Worm (Caenorhabditis elegans): Measurements from ENCODE around the gene C47G2.3.
A peak's percentile ranks its signal among the peaks of the same experiment; 100 is the strongest.

Gene C47G2.3

ce11 chrII:11246506-11246905 lies 43.5 kb downstream of the C47G2.3 start:
- TF ChIP-seq blmp-1 (tag; optimal IDR thresholded peaks at IDR 0.05) (peak; percentile 73), zip-8 (tag; optimal IDR thresholded peaks at IDR 0.05) (no peak), ztf-11 (tag; optimal IDR thresholded peaks at IDR 0.05) (no peak)

- TF ChIP-seq ztf-11 (tag; optimal IDR thresholded peaks at IDR 0.05) = no peak
- no peak for TF ChIP-seq unc-39 (tag; optimal IDR thresholded peaks at IDR 0.05)
- TF ChIP-seq M03D4.4 (tag; optimal IDR thresholded peaks at IDR 0.05) = no peak
- no peak for TF ChIP-seq elt-1 (tag; optimal IDR thresholded peaks at IDR 0.05; ENCODE audit: borderline replicate concordance, insufficient read depth)
- TF ChIP-seq flh-1 (GFP tag; optimal IDR thresholded peaks at IDR 0.05) = no peak
- TF ChIP-seq nhr-2 (tag; optimal IDR thresholded peaks at IDR 0.05) = no peak
- TF ChIP-seq drap-1 (GFP tag; optimal IDR thresholded peaks at IDR 0.05) = no peak
- no peak for TF ChIP-seq sptf-1 (tag; optimal IDR thresholded peaks at IDR 0.05)
- no peak for TF ChIP-seq ceh-43 (GFP tag; optimal IDR thresholded peaks at IDR 0.05)
- no peak for TF ChIP-seq tbx-8 (GFP tag; optimal IDR thresholded peaks at IDR 0.05)
- no peak for TF ChIP-seq ces-1 (GFP tag; optimal IDR thresholded peaks at IDR 0.05)
- no peak for TF ChIP-seq lin-13 (tag; optimal IDR thresholded peaks at IDR 0.05)
- TF ChIP-seq bed-3 (GFP tag; optimal IDR thresholded peaks at IDR 0.05) = no peak
- TF ChIP-seq ham-2 (GFP tag; optimal IDR thresholded peaks at IDR 0.05) = no peak
- TF ChIP-seq nhr-237 (tag; optimal IDR thresholded peaks at IDR 0.05) = no peak
- TF ChIP-seq cnd-1 (tag; optimal IDR thresholded peaks at IDR 0.05) = no peak
- no peak for TF ChIP-seq blmp-1 (tag; optimal IDR thresholded peaks at IDR 0.05)
- no peak for TF ChIP-seq unc-62 (GFP tag; optimal IDR thresholded peaks at IDR 0.05)
- no peak for TF ChIP-seq lin-32 (GFP tag; optimal IDR thresholded peaks at IDR 0.05)
Measured at ce11 chrII:11242918-11243317, 47.0 kb downstream of the C47G2.3 start.

ce11 chrII:11241497-11241896 lies 48.5 kb downstream of the C47G2.3 start:
- no peak for TF ChIP-seq nhr-28 (tag; optimal IDR thresholded peaks at IDR 0.05)
- TF ChIP-seq nhr-237 (tag; optimal IDR thresholded peaks at IDR 0.05) = no peak
- TF ChIP-seq lin-32 (GFP tag; optimal IDR thresholded peaks at IDR 0.05) = no peak
- TF ChIP-seq mls-2 (tag; optimal IDR thresholded peaks at IDR 0.05) = no peak
- TF ChIP-seq sem-2 (GFP tag; optimal IDR thresholded peaks at IDR 0.05) = no peak
- TF ChIP-seq flh-1 (GFP tag; optimal IDR thresholded peaks at IDR 0.05) = no peak
- no peak for TF ChIP-seq lsy-2 (tag; optimal IDR thresholded peaks at IDR 0.05)
- no peak for TF ChIP-seq nhr-2 (tag; optimal IDR thresholded peaks at IDR 0.05)
- TF ChIP-seq nhr-76 (tag; optimal IDR thresholded peaks at IDR 0.05) = no peak
- TF ChIP-seq zip-8 (tag; optimal IDR thresholded peaks at IDR 0.05) = no peak
- no peak for TF ChIP-seq mab-5 (tag; optimal IDR thresholded peaks at IDR 0.05)

- TF ChIP-seq hlh-1 (tag; optimal IDR thresholded peaks at IDR 0.05) = no peak
- TF ChIP-seq blmp-1 (tag; optimal IDR thresholded peaks at IDR 0.05) = no peak
- no peak for TF ChIP-seq lin-13 (tag; optimal IDR thresholded peaks at IDR 0.05)
- no peak for TF ChIP-seq nhr-12 (tag; optimal IDR thresholded peaks at IDR 0.05)
- no peak for TF ChIP-seq ceh-43 (GFP tag; optimal IDR thresholded peaks at IDR 0.05)
- no peak for TF ChIP-seq bed-3 (GFP tag; optimal IDR thresholded peaks at IDR 0.05)
- TF ChIP-seq tbx-8 (GFP tag; optimal IDR thresholded peaks at IDR 0.05) = no peak
- TF ChIP-seq mls-2 (tag; optimal IDR thresholded peaks at IDR 0.05) = no peak
- TF ChIP-seq M03D4.4 (tag; optimal IDR thresholded peaks at IDR 0.05) = no peak
- TF ChIP-seq sem-2 (GFP tag; optimal IDR thresholded peaks at IDR 0.05) = no peak
- no peak for TF ChIP-seq unc-39 (tag; optimal IDR thresholded peaks at IDR 0.05)
Measured at ce11 chrII:11240963-11241362, 49.0 kb downstream of the C47G2.3 start.

DNA sequence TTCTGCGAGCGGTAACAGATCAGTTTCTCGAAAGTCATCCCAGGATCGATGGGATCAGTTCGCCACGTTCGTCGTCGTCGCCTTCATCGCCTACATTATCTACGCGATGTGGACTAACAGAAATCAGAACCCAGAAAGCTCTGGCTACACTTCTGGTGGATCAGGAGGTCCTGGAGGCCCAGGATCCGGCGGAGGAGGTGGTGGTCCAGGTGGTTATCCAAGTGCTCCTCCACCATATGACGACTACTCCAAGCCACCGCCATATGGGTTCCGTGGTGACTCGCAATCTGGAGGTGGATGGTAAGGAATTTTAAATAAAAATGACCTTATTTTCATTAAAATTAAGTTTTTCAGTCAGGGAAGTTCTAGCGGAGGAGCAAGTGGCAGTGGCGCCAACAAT lies 49.7 kb downstream of the C47G2.3 start:
- no peak for TF ChIP-seq drap-1 (GFP tag; optimal IDR thresholded peaks at IDR 0.05)
- no peak for TF ChIP-seq elt-3 (tag; optimal IDR thresholded peaks at IDR 0.05)
- no peak for TF ChIP-seq hlh-1 (tag; optimal IDR thresholded peaks at IDR 0.05)
- no peak for TF ChIP-seq lsy-2 (tag; optimal IDR thresholded peaks at IDR 0.05)
- TF ChIP-seq snpc-4 (tag; optimal IDR thresholded peaks at IDR 0.05) = no peak
- TF ChIP-seq sptf-1 (tag; optimal IDR thresholded peaks at IDR 0.05) = no peak
- TF ChIP-seq unc-39 (tag; optimal IDR thresholded peaks at IDR 0.05) = no peak

Measured in whole organism, mixed stage, embryonic.